Worm (Caenorhabditis elegans) whole organism, L4 larva: Measurements from ENCODE around the gene irld-17.

Experiments
- D1046.2 ChIP-seq: fragments of 200-800 bp; sonication (Bioruptor generic); IDR thresholded peaks from 2 replicates; pipeline ENCODE4 v1.3.6; 2022; ENCODE audit warnings: missing genetic modification characterization, missing compliant biosample characterization
- F10B5.3 ChIP-seq: sonication (generic microtip); optimal IDR thresholded peaks from 2 replicates; lab custom pipeline; 2016; ENCODE audit warnings: mild to moderate bottlenecking, missing genetic modification characterization, missing compliant biosample characterization
- F26F4.8 ChIP-seq: fragments of 200-800 bp; sonication (Bioruptor generic); conservative IDR thresholded peaks from 2 replicates; pipeline ENCODE4 v1.3.6; 2022; ENCODE audit warnings: missing genetic modification characterization, missing compliant biosample characterization
- F44E2.7 ChIP-seq: fragments of 200-800 bp; sonication (Bioruptor generic); IDR thresholded peaks from 2 replicates; pipeline ENCODE4 v2.1.2; 2022; ENCODE audit warnings: missing genetic modification characterization, missing compliant biosample characterization
- R02D3.7 ChIP-seq: fragments of 150-350 bp; sonication (generic microtip); optimal IDR thresholded peaks from 3 replicates; lab custom pipeline; 2014; ENCODE audit warnings: missing biosample characterization, missing genetic modification characterization
- T26A8.4 ChIP-seq: fragments of 200-800 bp; sonication (Bioruptor generic); IDR thresholded peaks from 2 replicates; pipeline ENCODE4 v1.3.6; 2022; ENCODE audit warnings: missing genetic modification characterization, missing compliant biosample characterization
- Y48G9A.11 ChIP-seq: fragments of 200-800 bp; sonication (Bioruptor generic); IDR thresholded peaks from 2 replicates; pipeline ENCODE4 v1.3.6; 2022; ENCODE audit warnings: missing genetic modification reagents, missing genetic modification characterization, missing compliant biosample characterization
- aha-1 ChIP-seq: fragments of 150-350 bp; peaks from one replicate; lab custom pipeline; 2014; ENCODE audit warnings: missing biosample characterization, missing genetic modification characterization
- arid-1 ChIP-seq: fragments of 200-800 bp; sonication (Bioruptor generic); conservative IDR thresholded peaks from 2 replicates; pipeline ENCODE4 v1.3.6; 2022; ENCODE audit warnings: missing genetic modification reagents, missing genetic modification characterization, missing compliant biosample characterization
- ceh-28 ChIP-seq: fragments of 150-350 bp; optimal IDR thresholded peaks from 2 replicates; lab custom pipeline; 2014; ENCODE audit warnings: missing biosample characterization, missing genetic modification reagents, missing genetic modification characterization
- ceh-32 ChIP-seq: sonication (generic microtip); optimal IDR thresholded peaks from 2 replicates; lab custom pipeline; 2016; ENCODE audit warnings: mild to moderate bottlenecking, missing genetic modification characterization, missing compliant biosample characterization; ENCODE audit not compliant: poor library complexity
- ceh-62 ChIP-seq: sonication (generic microtip); optimal IDR thresholded peaks from 2 replicates; lab custom pipeline; 2017; ENCODE audit warnings: missing biosample characterization, missing genetic modification characterization
- ces-1 ChIP-seq: fragments of 150-350 bp; sonication (generic microtip); optimal IDR thresholded peaks from 4 replicates; lab custom pipeline; 2014; ENCODE audit warnings: missing biosample characterization, missing genetic modification reagents, missing genetic modification characterization
- daf-12 ChIP-seq: fragments of 150-350 bp; optimal IDR thresholded peaks from 2 replicates; lab custom pipeline; 2014; ENCODE audit warnings: missing biosample characterization, missing genetic modification reagents, missing genetic modification characterization
- daf-16 ChIP-seq, 3 experiments: sonication (generic microtip); optimal IDR thresholded peaks; 2 replicates each; lab custom pipeline; 2016 to 2017; ENCODE audit warnings: missing genetic modification characterization in 3 of 3, missing genetic modification reagents in 3 of 3, mild to moderate bottlenecking in 2 of 3, missing compliant biosample characterization in 2 of 3, missing biosample characterization in 1 of 3, moderate library complexity in 1 of 3
- dmd-6 ChIP-seq: fragments of 200-800 bp; sonication (Bioruptor generic); IDR thresholded peaks from 2 replicates; pipeline ENCODE4 v1.3.6; 2022; ENCODE audit warnings: missing genetic modification reagents, missing genetic modification characterization, missing compliant biosample characterization
- dmd-9 ChIP-seq: fragments of 200-800 bp; sonication (Bioruptor generic); IDR thresholded peaks from 2 replicates; pipeline ENCODE4 v1.3.6; 2022; ENCODE audit warnings: missing genetic modification reagents, missing genetic modification characterization, missing compliant biosample characterization
- dve-1 ChIP-seq: sonication (generic microtip); optimal IDR thresholded peaks from 2 replicates; lab custom pipeline; 2017; ENCODE audit warnings: antibody characterized with exemption, mild to moderate bottlenecking, missing genetic modification characterization, missing compliant biosample characterization; ENCODE audit not compliant: insufficient read depth
- fkh-10 ChIP-seq: fragments of 150-350 bp; optimal IDR thresholded peaks from 2 replicates; lab custom pipeline; 2014; ENCODE audit warnings: missing biosample characterization, missing genetic modification reagents, missing genetic modification characterization
- gei-8 ChIP-seq: fragments of 200-800 bp; sonication (Bioruptor generic); optimal IDR thresholded peaks from 2 replicates; lab custom pipeline; 2018; ENCODE audit warnings: mild to moderate bottlenecking, missing genetic modification characterization, missing compliant biosample characterization
- hif-1 ChIP-seq, 2 experiments: sonication (generic microtip); optimal IDR thresholded peaks; 2 replicates each; lab custom pipeline; 2016 to 2017; ENCODE audit warnings: missing compliant biosample characterization in 2 of 2, missing genetic modification characterization in 2 of 2, missing genetic modification reagents in 2 of 2, missing genotype in 2 of 2, mild to moderate bottlenecking in 1 of 2
- hlh-11 ChIP-seq: fragments of 200-800 bp; sonication (Bioruptor generic); optimal IDR thresholded peaks from 2 replicates; lab custom pipeline; 2018; ENCODE audit warnings: mild to moderate bottlenecking, missing genetic modification characterization, missing compliant biosample characterization
- hlh-30 ChIP-seq: sonication (generic microtip); optimal IDR thresholded peaks from 2 replicates; lab custom pipeline; 2017; ENCODE audit warnings: antibody characterized with exemption, mild to moderate bottlenecking, missing genetic modification characterization, missing compliant biosample characterization; ENCODE audit not compliant: insufficient read depth
- lin-29 ChIP-seq: fragments of 200-800 bp; sonication (Bioruptor generic); IDR thresholded peaks from 2 replicates; pipeline ENCODE4 v1.3.6; 2022; ENCODE audit warnings: missing genetic modification reagents, missing genetic modification characterization, missing compliant biosample characterization
- lin-38 ChIP-seq: fragments of 200-800 bp; sonication (Bioruptor generic); IDR thresholded peaks from 2 replicates; pipeline ENCODE4 v1.3.6; 2022; ENCODE audit warnings: missing genetic modification reagents, missing genetic modification characterization, missing compliant biosample characterization
- lin-39 ChIP-seq: fragments of 150-350 bp; optimal IDR thresholded peaks from 2 replicates; lab custom pipeline; 2014; ENCODE audit warnings: missing biosample characterization, missing genetic modification reagents, missing genetic modification characterization
- lir-3 ChIP-seq: sonication (generic microtip); optimal IDR thresholded peaks from 2 replicates; lab custom pipeline; 2016; ENCODE audit warnings: mild to moderate bottlenecking, missing genetic modification characterization, missing compliant biosample characterization
- mxl-2 ChIP-seq: fragments of 200-800 bp; sonication (Bioruptor generic); conservative IDR thresholded peaks from 2 replicates; pipeline ENCODE4 v1.3.6; 2022; ENCODE audit warnings: missing genetic modification reagents, missing genetic modification characterization, missing compliant biosample characterization
- nhr-111 ChIP-seq: fragments of 200-800 bp; sonication (Bioruptor generic); optimal IDR thresholded peaks from 2 replicates; lab custom pipeline; 2018; ENCODE audit warnings: mild to moderate bottlenecking, missing genetic modification characterization, missing compliant biosample characterization
- nhr-28 ChIP-seq: fragments of 150-350 bp; optimal IDR thresholded peaks from 2 replicates; lab custom pipeline; 2014; ENCODE audit warnings: missing biosample characterization, missing genetic modification characterization
- nhr-41 ChIP-seq: fragments of 200-800 bp; sonication (Bioruptor generic); IDR thresholded peaks from 2 replicates; pipeline ENCODE4 v1.3.6; 2022; ENCODE audit warnings: missing genetic modification reagents, missing genetic modification characterization, missing compliant biosample characterization
- nhr-77 ChIP-seq: fragments of 150-350 bp; optimal IDR thresholded peaks from 2 replicates; lab custom pipeline; 2014; ENCODE audit warnings: missing biosample characterization, missing genetic modification characterization
- php-3 ChIP-seq: fragments of 200-800 bp; sonication (Bioruptor generic); IDR thresholded peaks from 2 replicates; pipeline ENCODE4 v1.3.6; 2022; ENCODE audit warnings: missing genetic modification reagents, missing genetic modification characterization, missing compliant biosample characterization
- pqm-1 ChIP-seq: sonication (generic microtip); optimal IDR thresholded peaks from 2 replicates; lab custom pipeline; 2017; ENCODE audit warnings: missing biosample characterization, missing genetic modification characterization
- rbr-2 ChIP-seq: sonication (generic microtip); optimal IDR thresholded peaks from 2 replicates; lab custom pipeline; 2016; ENCODE audit warnings: missing genotype, missing genetic modification characterization, missing compliant biosample characterization
- saeg-2 ChIP-seq: fragments of 200-800 bp; sonication (Bioruptor generic); IDR thresholded peaks from 2 replicates; pipeline ENCODE4 v1.3.6; 2022; ENCODE audit warnings: missing genetic modification reagents, missing genetic modification characterization, missing compliant biosample characterization
- set-16 ChIP-seq: fragments of 200-800 bp; sonication (Bioruptor generic); IDR thresholded peaks from 2 replicates; pipeline ENCODE4 v1.3.6; 2022; ENCODE audit warnings: missing genetic modification reagents, missing genetic modification characterization, missing compliant biosample characterization
- snpc-1.2 ChIP-seq: fragments of 200-800 bp; sonication (Bioruptor generic); IDR thresholded peaks from 2 replicates; pipeline ENCODE4 v1.3.6; 2022; ENCODE audit warnings: missing genetic modification reagents, missing genetic modification characterization, missing compliant biosample characterization
- spr-1 ChIP-seq: sonication (generic microtip); optimal IDR thresholded peaks from 2 replicates; lab custom pipeline; 2016; ENCODE audit warnings: mild to moderate bottlenecking, missing genetic modification characterization, missing compliant biosample characterization
- tra-1 ChIP-seq: fragments of 200-800 bp; sonication (Bioruptor generic); IDR thresholded peaks from 2 replicates; pipeline ENCODE4 v1.3.6; 2022; ENCODE audit warnings: missing genetic modification reagents, missing genetic modification characterization, missing compliant biosample characterization
- unc-62 ChIP-seq, 3 experiments: fragments of 150-350 bp in 1 of 3; sonication (generic microtip); optimal IDR thresholded peaks in 2 of 3; peaks in 1 of 3; 1 replicate in 1 of 3; 2 replicates in 2 of 3; lab custom pipeline; 2014 to 2017; ENCODE audit warnings: missing biosample characterization in 3 of 3, missing genetic modification characterization in 3 of 3, missing genetic modification reagents in 3 of 3, missing genotype in 1 of 3
- vab-7 ChIP-seq: fragments of 200-800 bp; sonication (Bioruptor generic); IDR thresholded peaks from 2 replicates; pipeline ENCODE4 v1.3.6; 2022; ENCODE audit warnings: missing genetic modification reagents, missing genetic modification characterization, missing compliant biosample characterization

Gene irld-17

ce11 chrV:1620537-1620936 is 11.3 kb upstream of the irld-17 start:
- TF ChIP-seq dmd-6 (peak; percentile 15; the same call in 1 of the 2 replicates), dve-1 (tag; lab: Kevin White, UChicago) (peak; percentile 20), D1046.2 (GFP tag; lab: Robert Waterston, UW) (no peak)

DNA sequence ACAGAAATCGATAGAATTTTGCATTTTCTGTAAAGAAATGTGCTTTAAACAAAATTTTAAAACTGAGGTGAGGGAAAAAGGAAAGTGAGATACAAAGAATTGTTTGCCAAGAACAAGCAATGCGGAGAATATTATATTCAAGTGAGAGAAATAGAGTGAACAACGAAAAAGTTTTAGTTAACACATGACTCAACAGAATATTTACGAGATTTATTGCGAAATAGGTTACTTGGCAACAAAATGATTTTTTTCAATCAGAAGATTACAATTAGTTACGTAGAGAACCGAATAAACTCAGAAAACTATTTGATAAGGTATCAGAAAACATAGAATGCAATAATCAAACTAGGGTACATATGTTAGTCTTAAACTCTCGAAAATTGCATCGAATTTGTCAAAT is 10.3 kb upstream of the irld-17 start, which contains the start of gene nhr-117:
Gene nhr-117, minus strand, starts transcription at position 27 of the 400 bp plus-strand sequence.
- TF ChIP-seq pqm-1 (no peak), spr-1 (tag; lab: Kevin White, UChicago) (no peak), R02D3.7 (tag; lab: Kevin White, UChicago) (no peak), ceh-32 (no peak), F10B5.3 (tag; lab: Kevin White, UChicago) (no peak), set-16 (GFP tag; lab: Robert Waterston, UW) (no peak), gei-8 (no peak), lin-29 (GFP tag; lab: Robert Waterston, UW) (no peak), lin-38 (GFP tag; lab: Robert Waterston, UW) (no peak), ces-1 (no peak), tra-1 (GFP tag; lab: Robert Waterston, UW) (no peak), hlh-30 (tag; lab: Kevin White, UChicago) (peak; percentile 48), hlh-11 (peak; percentile 29), nhr-77 (tag; lab: Kevin White, UChicago) (peak; percentile 25), daf-16 (GFP tag; optimal IDR thresholded peaks at IDR 0.05; lab: Kevin White, UChicago) (no peak), daf-16 (tag; optimal IDR thresholded peaks at IDR 0.05; lab: Kevin White, UChicago) (peak; percentile 83)

DNA sequence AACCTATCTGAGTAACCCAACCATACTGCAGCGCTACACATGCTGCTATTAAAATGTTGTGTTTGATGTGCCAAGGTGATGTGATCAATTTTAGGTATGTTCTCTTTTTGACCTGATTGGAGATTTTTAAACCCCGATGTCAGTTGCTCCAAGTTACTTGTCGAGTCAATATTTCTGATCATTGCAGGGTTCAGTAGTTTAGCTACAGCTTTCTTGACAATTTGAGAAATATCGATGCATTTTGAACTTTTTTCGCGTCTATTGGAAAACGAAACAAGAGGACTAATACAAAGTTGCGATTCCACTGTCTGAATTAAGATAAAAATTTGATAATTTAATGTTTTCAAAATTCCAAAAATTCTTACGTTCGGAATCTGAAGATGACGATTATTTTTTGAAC is 8.4 kb upstream of the irld-17 start:
- TF ChIP-seq F26F4.8 (no peak), nhr-111 (GFP tag; lab: Kevin White, UChicago) (no peak), aha-1 (tag; lab: Kevin White, UChicago) (peak; percentile 94)

- TF ChIP-seq nhr-28 (peak; percentile 16), arid-1 (GFP tag; lab: Robert Waterston, UW) (no peak), lir-3 (tag; lab: Kevin White, UChicago) (no peak), daf-16 (GFP tag; optimal IDR thresholded peaks at IDR 0.05; lab: Kevin White, UChicago) (no peak), daf-16 (tag; optimal IDR thresholded peaks at IDR 0.05; lab: Kevin White, UChicago) (peak; percentile 47), unc-62 (GFP tag; optimal IDR thresholded peaks at IDR 0.05 in 1 of 2; lab: Kevin White, UChicago) (peak in 1 of 2 experiments; percentile 46), unc-62 (tag; optimal IDR thresholded peaks at IDR 0.05; lab: Kevin White, UChicago) (no peak), lin-29 (GFP tag; lab: Robert Waterston, UW) (no peak), dve-1 (tag; lab: Kevin White, UChicago) (peak; percentile 33)
Measured at ce11 chrV:1624340-1624739, 7.5 kb upstream of the irld-17 start, which contains the start of gene nhr-110. Gene nhr-110, minus strand, starts transcription at chrV:1624440.

DNA sequence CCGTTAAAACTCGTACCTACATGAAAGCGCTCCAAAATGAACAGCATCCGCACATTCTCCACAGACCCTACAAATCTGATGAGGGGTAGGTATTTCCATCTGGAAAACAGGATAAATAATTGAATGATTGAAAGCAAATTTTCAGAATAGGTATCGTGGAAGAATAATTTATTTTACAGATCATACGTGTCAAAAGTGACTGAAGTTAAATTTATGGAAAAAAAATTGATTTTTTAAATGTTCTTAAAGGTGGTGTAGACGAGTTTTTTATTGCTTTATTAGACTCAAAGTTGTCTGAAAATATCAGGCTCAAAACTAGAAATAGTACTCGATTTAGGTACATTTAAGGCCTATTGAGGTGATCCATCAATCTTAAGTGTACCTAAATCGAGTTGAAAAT is 5.1 kb upstream of the irld-17 start, which contains the start of gene nhr-237:
Gene nhr-237, minus strand, starts transcription at position 101 of the 400 bp plus-strand sequence.
- TF ChIP-seq dmd-9 (GFP tag; lab: Robert Waterston, UW) (no peak), unc-62 (GFP tag; optimal IDR thresholded peaks at IDR 0.05 in 1 of 2; lab: Kevin White, UChicago) (no peak), unc-62 (tag; optimal IDR thresholded peaks at IDR 0.05; lab: Kevin White, UChicago) (no peak), hif-1 (tag; optimal IDR thresholded peaks at IDR 0.05; lab: Kevin White, UChicago) (no peak), vab-7 (GFP tag; lab: Robert Waterston, UW) (no peak), ceh-28 (tag; lab: Kevin White, UChicago) (no peak), saeg-2 (GFP tag; lab: Robert Waterston, UW) (no peak), nhr-41 (no peak), daf-12 (no peak), fkh-10 (GFP tag; lab: Kevin White, UChicago) (no peak), snpc-1.2 (GFP tag; lab: Robert Waterston, UW) (no peak), lin-39 (tag; lab: Kevin White, UChicago) (no peak), nhr-28 (no peak), php-3 (GFP tag; lab: Robert Waterston, UW) (no peak), rbr-2 (no peak), ceh-62 (tag; lab: Kevin White, UChicago) (no peak), Y48G9A.11 (GFP tag; lab: Robert Waterston, UW) (no peak), T26A8.4 (GFP tag; lab: Robert Waterston, UW) (no peak), mxl-2 (GFP tag; lab: Robert Waterston, UW) (no peak), F44E2.7 (GFP tag; lab: Robert Waterston, UW) (no peak), arid-1 (GFP tag; lab: Robert Waterston, UW) (no peak)
